Worm (Caenorhabditis elegans) whole organism, early embryonic: Measurements from ENCODE around the gene sym-3.

Source experiments
- B0310.2 ChIP-seq: sonication (generic microtip); optimal IDR thresholded peaks from 2 replicates; lab custom pipeline; 2016; ENCODE audit warnings: mild to moderate bottlenecking, missing genetic modification characterization, missing compliant biosample characterization
- F13C5.2 ChIP-seq: sonication (generic microtip); optimal IDR thresholded peaks from 2 replicates; lab custom pipeline; 2017; ENCODE audit warnings: mild to moderate bottlenecking, missing genetic modification characterization, inconsistent platforms, missing compliant biosample characterization
- aly-1 ChIP-seq: sonication (generic microtip); optimal IDR thresholded peaks from 2 replicates; lab custom pipeline; 2016; ENCODE audit warnings: missing genetic modification characterization, missing compliant biosample characterization
- ama-1 ChIP-seq: fragments of 150-350 bp; optimal IDR thresholded peaks from 2 replicates; lab custom pipeline; 2014
- ceh-13 ChIP-seq: fragments of 200-800 bp; sonication (Bioruptor generic); optimal IDR thresholded peaks from 2 replicates; lab custom pipeline; 2018; ENCODE audit warnings: mild to moderate bottlenecking, missing genetic modification characterization, missing compliant biosample characterization
- ceh-36 ChIP-seq: sonication (generic microtip); optimal IDR thresholded peaks from 2 replicates; lab custom pipeline; 2016; ENCODE audit warnings: missing genetic modification characterization, inconsistent platforms, missing compliant biosample characterization
- ets-7 ChIP-seq: sonication (generic microtip); optimal IDR thresholded peaks from 2 replicates; lab custom pipeline; 2016; ENCODE audit warnings: missing genotype, missing genetic modification characterization, missing compliant biosample characterization
- flt-1 ChIP-seq: fragments of 200-800 bp; sonication (Bioruptor generic); IDR thresholded peaks from 2 replicates; pipeline ENCODE4 v1.3.6; 2022; ENCODE audit warnings: missing genetic modification characterization, missing compliant biosample characterization
- hmbx-1 ChIP-seq: sonication (generic microtip); optimal IDR thresholded peaks from 2 replicates; lab custom pipeline; 2016; ENCODE audit warnings: mild to moderate bottlenecking, missing genetic modification characterization, missing compliant biosample characterization
- hmg-4 ChIP-seq: fragments of 200-800 bp; sonication (Bioruptor generic); optimal IDR thresholded peaks from 2 replicates; lab custom pipeline; 2018; ENCODE audit warnings: mild to moderate bottlenecking, missing genetic modification characterization, missing compliant biosample characterization
- hnd-1 ChIP-seq: sonication (generic microtip); optimal IDR thresholded peaks from 2 replicates; lab custom pipeline; 2016; ENCODE audit warnings: missing genetic modification characterization, missing compliant biosample characterization
- pes-1 ChIP-seq: fragments of 200-800 bp; sonication (Bioruptor generic); IDR thresholded peaks from 2 replicates; pipeline ENCODE4 v1.3.6; 2022; ENCODE audit warnings: missing genetic modification reagents, missing genetic modification characterization, missing compliant biosample characterization
- scrt-1 ChIP-seq: fragments of 200-800 bp; sonication (Bioruptor generic); IDR thresholded peaks from 2 replicates; pipeline ENCODE4 v1.3.6; 2022; ENCODE audit warnings: missing genetic modification characterization, missing compliant biosample characterization
- sea-1 ChIP-seq: fragments of 200-800 bp; sonication (Bioruptor generic); conservative IDR thresholded peaks from 2 replicates; pipeline ENCODE4 v1.3.6; 2022; ENCODE audit warnings: missing genetic modification characterization, missing compliant biosample characterization
- tbx-11 ChIP-seq: fragments of 200-800 bp; sonication (Bioruptor generic); IDR thresholded peaks from 2 replicates; pipeline ENCODE4 v1.3.6; 2022; ENCODE audit warnings: missing genetic modification characterization, missing compliant biosample characterization
- tbx-37 ChIP-seq: fragments of 200-800 bp; sonication (Bioruptor generic); conservative IDR thresholded peaks from 2 replicates; pipeline ENCODE4 v1.3.6; 2022; ENCODE audit warnings: missing genetic modification reagents, missing genetic modification characterization, missing compliant biosample characterization
- tra-4 ChIP-seq: sonication (generic microtip); optimal IDR thresholded peaks from 2 replicates; lab custom pipeline; 2017; ENCODE audit warnings: missing genetic modification characterization, missing compliant biosample characterization

sym-3 gene

DNA sequence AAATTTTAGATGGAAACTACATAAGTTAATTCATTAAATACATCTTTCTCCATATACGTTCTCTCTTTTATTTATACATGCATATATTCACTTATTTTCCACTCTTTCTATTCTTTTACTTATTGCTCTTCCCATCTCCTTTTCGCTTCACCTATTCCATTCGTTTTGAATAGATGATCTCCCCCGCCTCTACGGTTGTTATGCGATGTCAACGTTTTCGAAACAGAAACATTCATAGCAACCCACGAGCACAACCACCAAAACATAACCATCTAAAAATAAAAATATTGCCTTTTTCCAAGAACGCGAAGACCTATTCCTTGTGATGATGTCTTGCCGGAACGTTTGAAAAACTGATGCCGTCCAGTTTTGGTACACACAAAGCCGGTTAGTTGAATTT is at the start of gene sym-3:
sym-3 (plus strand) TSS at position 301 of the 400 bp plus-strand sequence.
- TF ChIP-seq aly-1 (tag; lab: Kevin White, UChicago), result no peak
- TF ChIP-seq tra-4 (tag; lab: Kevin White, UChicago), result no peak
- TF ChIP-seq tbx-37, result no peak
- TF ChIP-seq pes-1 (GFP tag; lab: Robert Waterston, UW), result no peak
- no peak for TF ChIP-seq hnd-1 (tag; lab: Kevin White, UChicago)
- TF ChIP-seq tbx-11, result no peak
- no peak for TF ChIP-seq ets-7 (tag; lab: Kevin White, UChicago)
- no peak for TF ChIP-seq hmbx-1
- TF ChIP-seq ceh-13 (GFP tag; lab: Kevin White, UChicago), result no peak
- TF ChIP-seq ceh-36 (tag; lab: Kevin White, UChicago), result no peak
- TF ChIP-seq sea-1 (GFP tag; lab: Robert Waterston, UW), result no peak

DNA sequence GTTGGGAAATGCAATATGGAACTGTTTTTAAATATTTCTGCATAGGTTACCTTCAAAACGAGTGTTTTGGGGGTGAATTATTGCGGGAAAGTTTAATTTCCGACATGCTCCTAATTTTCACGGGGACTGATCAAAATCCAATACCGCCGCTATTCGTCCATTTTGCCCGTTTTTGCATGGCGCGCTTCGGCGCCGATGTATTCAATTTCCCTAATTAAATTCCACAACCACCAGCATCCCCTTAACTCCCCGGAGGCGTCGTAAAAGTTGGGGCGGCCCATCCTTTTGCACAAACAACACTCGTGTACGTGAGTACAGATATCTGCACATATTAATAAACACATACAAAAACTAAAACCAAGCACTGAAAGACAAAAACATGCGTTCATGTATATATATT is 49.0 kb upstream of the sym-3 start:
- TF ChIP-seq tbx-37 (no peak), tra-4 (tag; lab: Kevin White, UChicago) (no peak), hmg-4 (no peak), ceh-36 (tag; lab: Kevin White, UChicago) (no peak), B0310.2 (tag; lab: Kevin White, UChicago) (no peak), hnd-1 (tag; lab: Kevin White, UChicago) (no peak), sea-1 (GFP tag; lab: Robert Waterston, UW) (no peak), tbx-11 (no peak), aly-1 (tag; lab: Kevin White, UChicago) (no peak), hmbx-1 (no peak), ceh-13 (GFP tag; lab: Kevin White, UChicago) (no peak), scrt-1 (GFP tag; lab: Robert Waterston, UW) (no peak)

- TF ChIP-seq hmbx-1 (no peak), ceh-13 (GFP tag; lab: Kevin White, UChicago) (no peak), ama-1 (lab: Kevin White, UChicago) (no peak), hmg-4 (no peak), hnd-1 (tag; lab: Kevin White, UChicago) (no peak), tra-4 (tag; lab: Kevin White, UChicago) (no peak), B0310.2 (tag; lab: Kevin White, UChicago) (no peak), ceh-36 (tag; lab: Kevin White, UChicago) (no peak), ets-7 (tag; lab: Kevin White, UChicago) (no peak), tbx-37 (no peak), tbx-11 (no peak), sea-1 (GFP tag; lab: Robert Waterston, UW) (no peak), pes-1 (GFP tag; lab: Robert Waterston, UW) (no peak)
Measured at ce11 chrX:5726160-5726559, 47.4 kb upstream of the sym-3 start.

DNA sequence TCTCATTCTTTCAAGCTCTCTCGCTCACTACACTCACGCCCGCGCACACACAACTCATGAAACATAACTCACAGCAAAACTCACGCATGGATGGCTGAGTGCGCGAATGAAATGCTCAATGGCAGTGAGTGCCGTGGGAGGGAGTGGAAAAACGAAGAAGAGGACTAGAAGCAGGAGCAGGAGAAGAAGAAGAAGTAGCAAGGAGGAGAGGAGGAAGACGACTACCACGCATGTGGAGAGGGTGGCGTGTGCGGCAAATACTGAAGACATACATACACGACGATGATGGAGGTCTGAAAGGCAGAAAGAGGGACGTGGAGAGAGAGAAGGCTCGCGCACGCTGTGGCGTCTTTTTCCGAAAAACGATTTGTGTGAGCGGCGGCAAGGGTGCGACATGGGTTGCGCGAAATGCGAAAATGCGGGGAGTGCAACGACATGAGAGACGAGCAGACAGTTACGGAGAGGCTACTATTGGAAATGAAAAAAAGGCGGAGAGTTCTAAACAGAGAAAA is 44.6 kb upstream of the sym-3 start:
- TF ChIP-seq hmg-4 (no peak), F13C5.2 (tag; lab: Kevin White, UChicago) (peak; percentile 31)

- TF ChIP-seq F13C5.2 (tag; lab: Kevin White, UChicago) (no peak), flt-1 (GFP tag; lab: Robert Waterston, UW) (no peak), tbx-37 (no peak), scrt-1 (GFP tag; lab: Robert Waterston, UW) (no peak), ceh-13 (GFP tag; lab: Kevin White, UChicago) (no peak), ets-7 (tag; lab: Kevin White, UChicago) (no peak), tbx-11 (no peak), tra-4 (tag; lab: Kevin White, UChicago) (no peak), sea-1 (GFP tag; lab: Robert Waterston, UW) (no peak), hnd-1 (tag; lab: Kevin White, UChicago) (no peak), B0310.2 (tag; lab: Kevin White, UChicago) (no peak), ceh-36 (tag; lab: Kevin White, UChicago) (no peak), pes-1 (GFP tag; lab: Robert Waterston, UW) (no peak), hmbx-1 (no peak), hmg-4 (no peak), ama-1 (lab: Kevin White, UChicago) (no peak), aly-1 (tag; lab: Kevin White, UChicago) (no peak)
Measured at ce11 chrX:5733728-5734252, 39.8 kb upstream of the sym-3 start, which contains the start of gene rgs-6. TSS of gene rgs-6 (minus strand) at chrX:5733778.

DNA sequence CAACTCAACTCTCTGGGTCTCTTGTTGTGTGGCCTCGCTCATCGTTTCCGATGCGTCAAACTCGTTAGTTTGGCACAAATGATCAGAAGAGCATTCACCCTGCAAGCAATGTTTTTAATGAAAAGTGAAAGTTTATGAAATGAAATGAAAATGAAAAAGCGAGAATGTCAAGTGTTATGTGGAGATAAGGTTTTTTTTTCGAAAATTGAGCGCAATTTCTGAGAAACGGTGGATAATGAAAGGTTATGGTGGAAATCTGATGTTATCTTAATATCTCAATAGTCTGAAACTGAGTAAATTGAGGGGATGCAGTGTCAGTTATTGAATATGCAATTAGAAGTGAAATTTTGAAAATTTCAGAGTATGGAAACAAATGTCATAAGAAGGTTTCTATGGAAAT is 30.4 kb upstream of the sym-3 start, which contains the start of gene gnrr-4:
gnrr-4 (minus strand) TSS at position 101 of the 400 bp plus-strand sequence.
- TF ChIP-seq scrt-1 (GFP tag; lab: Robert Waterston, UW) (no peak), hnd-1 (tag; lab: Kevin White, UChicago) (no peak), ceh-36 (tag; lab: Kevin White, UChicago) (no peak), tbx-11 (no peak), B0310.2 (tag; lab: Kevin White, UChicago) (no peak), sea-1 (GFP tag; lab: Robert Waterston, UW) (no peak), pes-1 (GFP tag; lab: Robert Waterston, UW) (no peak), F13C5.2 (tag; lab: Kevin White, UChicago) (no peak), ama-1 (lab: Kevin White, UChicago) (no peak), hmg-4 (no peak), tbx-37 (no peak), ceh-13 (GFP tag; lab: Kevin White, UChicago) (no peak), flt-1 (GFP tag; lab: Robert Waterston, UW) (no peak), hmbx-1 (no peak), tra-4 (tag; lab: Kevin White, UChicago) (no peak), ets-7 (tag; lab: Kevin White, UChicago) (no peak), aly-1 (tag; lab: Kevin White, UChicago) (no peak)

DNA sequence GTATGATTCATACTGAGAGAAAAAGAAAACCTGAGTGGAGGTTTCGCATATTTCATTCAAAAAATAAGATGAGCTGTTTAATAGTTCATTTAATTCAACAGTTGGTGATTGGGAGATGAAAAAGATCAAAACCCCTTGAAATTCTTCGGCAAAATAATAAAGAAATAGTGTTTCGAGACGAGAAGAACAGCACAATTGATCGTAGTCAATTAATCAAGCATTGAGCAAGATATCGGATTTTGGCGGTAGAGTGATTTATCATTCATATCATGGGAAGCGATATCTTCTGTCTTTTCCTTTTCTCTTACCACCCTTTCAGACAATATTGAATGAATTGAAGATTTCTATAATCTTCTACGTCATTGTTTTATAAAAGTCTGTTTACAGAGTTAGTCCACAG is 26.9 kb upstream of the sym-3 start:
- no peak for TF ChIP-seq hnd-1 (tag; lab: Kevin White, UChicago)
- no peak for TF ChIP-seq ama-1 (lab: Kevin White, UChicago)
- no peak for TF ChIP-seq hmbx-1
- TF ChIP-seq B0310.2 (tag; lab: Kevin White, UChicago), result no peak
- TF ChIP-seq aly-1 (tag; lab: Kevin White, UChicago), result no peak
- no peak for TF ChIP-seq tbx-11
- no peak for TF ChIP-seq scrt-1 (GFP tag; lab: Robert Waterston, UW)
- no peak for TF ChIP-seq F13C5.2 (tag; lab: Kevin White, UChicago)
- no peak for TF ChIP-seq ceh-13 (GFP tag; lab: Kevin White, UChicago)
- TF ChIP-seq tra-4 (tag; lab: Kevin White, UChicago), result no peak
- TF ChIP-seq sea-1 (GFP tag; lab: Robert Waterston, UW), result no peak
